Worm (Caenorhabditis elegans) whole organism, young adult: Measurements from ENCODE around the gene wapl-1.

Experiments used
- B0261.1 ChIP-seq: sonication (generic microtip); optimal IDR thresholded peaks from 2 replicates; lab custom pipeline; 2016; ENCODE audit warnings: mild to moderate bottlenecking, missing genetic modification characterization, moderate library complexity, missing compliant biosample characterization
- B0336.3 ChIP-seq: fragments of 200-800 bp; sonication (Bioruptor generic); IDR thresholded peaks from 2 replicates; pipeline ENCODE4 v1.3.6; 2022; ENCODE audit warnings: missing genetic modification characterization, missing compliant biosample characterization
- F22D6.2 ChIP-seq: sonication (generic microtip); optimal IDR thresholded peaks from 2 replicates; lab custom pipeline; 2016; ENCODE audit warnings: mild to moderate bottlenecking, missing genetic modification characterization, missing compliant biosample characterization
- F23B12.7 ChIP-seq: sonication (generic microtip); optimal IDR thresholded peaks from 2 replicates; lab custom pipeline; 2017; ENCODE audit warnings: missing genetic modification characterization, mild to moderate bottlenecking, missing compliant biosample characterization, antibody characterized with exemption, moderate library complexity; ENCODE audit not compliant: insufficient read depth
- F33H1.4 ChIP-seq: fragments of 200-800 bp; sonication (Bioruptor generic); IDR thresholded peaks from 2 replicates; pipeline ENCODE4 v1.3.6; 2022; ENCODE audit warnings: missing genetic modification reagents, missing genetic modification characterization, missing compliant biosample characterization
- F37B4.10 ChIP-seq: fragments of 200-800 bp; sonication (Bioruptor generic); IDR thresholded peaks from 2 replicates; pipeline ENCODE4 v1.3.6; 2022; ENCODE audit warnings: missing genetic modification characterization, missing compliant biosample characterization
- F49E8.2 ChIP-seq: sonication (generic microtip); optimal IDR thresholded peaks from 3 replicates; lab custom pipeline; 2017; ENCODE audit warnings: missing genetic modification characterization, mild to moderate bottlenecking, missing compliant biosample characterization, antibody characterized with exemption, moderate library complexity; ENCODE audit not compliant: insufficient read depth
- T07F8.4 ChIP-seq: sonication (generic microtip); optimal IDR thresholded peaks from 2 replicates; lab custom pipeline; 2016; ENCODE audit warnings: mild to moderate bottlenecking, missing genetic modification characterization, moderate library complexity, missing compliant biosample characterization
- Y79H2A.3 ChIP-seq: fragments of 200-800 bp; sonication (Bioruptor generic); conservative IDR thresholded peaks from 2 replicates; pipeline ENCODE4 v1.3.6; 2022; ENCODE audit warnings: missing genetic modification reagents, missing genetic modification characterization, missing compliant biosample characterization
- Y95B8A.8 ChIP-seq: fragments of 200-800 bp; sonication (Bioruptor generic); IDR thresholded peaks from 2 replicates; pipeline ENCODE4 v1.3.6; 2022; ENCODE audit warnings: missing genetic modification reagents, missing genetic modification characterization, missing compliant biosample characterization
- aptf-2 ChIP-seq: fragments of 200-800 bp; sonication (Bioruptor generic); conservative IDR thresholded peaks from 2 replicates; pipeline ENCODE4 v1.3.6; 2022; ENCODE audit warnings: missing genetic modification reagents, missing genetic modification characterization, missing compliant biosample characterization
- atf-7 ChIP-seq: sonication (generic microtip); optimal IDR thresholded peaks from 2 replicates; lab custom pipeline; 2017; ENCODE audit warnings: mild to moderate bottlenecking, missing genetic modification characterization, missing compliant biosample characterization
- athp-1 ChIP-seq: sonication (generic microtip); optimal IDR thresholded peaks from 2 replicates; lab custom pipeline; 2017; ENCODE audit warnings: mild to moderate bottlenecking, missing genetic modification characterization, missing compliant biosample characterization
- attf-5 ChIP-seq: fragments of 200-800 bp; sonication (Bioruptor generic); optimal IDR thresholded peaks from 2 replicates; lab custom pipeline; 2018; ENCODE audit warnings: mild to moderate bottlenecking, missing genetic modification characterization, missing compliant biosample characterization
- attf-6 ChIP-seq: fragments of 200-800 bp; sonication (Bioruptor generic); IDR thresholded peaks from 2 replicates; pipeline ENCODE4 v1.3.6; 2022; ENCODE audit warnings: missing genetic modification reagents, missing genetic modification characterization, missing compliant biosample characterization
- bed-2 ChIP-seq: fragments of 200-800 bp; sonication (Bioruptor generic); IDR thresholded peaks from 2 replicates; pipeline ENCODE4 v1.3.6; 2022; ENCODE audit warnings: missing genetic modification reagents, missing genetic modification characterization, missing compliant biosample characterization
- ceh-100 ChIP-seq: fragments of 200-800 bp; sonication (Bioruptor generic); IDR thresholded peaks from 2 replicates; pipeline ENCODE4 v1.3.6; 2022; ENCODE audit warnings: missing genetic modification reagents, missing genetic modification characterization, missing compliant biosample characterization
- ceh-58 ChIP-seq: fragments of 200-800 bp; sonication (Bioruptor generic); IDR thresholded peaks from 2 replicates; pipeline ENCODE4 v1.3.6; 2022; ENCODE audit warnings: missing genetic modification characterization, missing compliant biosample characterization
- dpff-1 ChIP-seq: sonication (generic microtip); optimal IDR thresholded peaks from 2 replicates; lab custom pipeline; 2017; ENCODE audit warnings: mild to moderate bottlenecking, missing genetic modification characterization, missing compliant biosample characterization
- ekl-4 ChIP-seq: fragments of 200-800 bp; sonication (Bioruptor generic); IDR thresholded peaks from 2 replicates; pipeline ENCODE4 v1.3.6; 2022; ENCODE audit warnings: missing genetic modification reagents, missing genetic modification characterization, missing compliant biosample characterization
- gei-17 ChIP-seq: fragments of 200-800 bp; sonication (Bioruptor generic); optimal IDR thresholded peaks from 2 replicates; lab custom pipeline; 2018; ENCODE audit warnings: mild to moderate bottlenecking, missing genetic modification characterization, missing compliant biosample characterization
- hlh-12 ChIP-seq: sonication (generic microtip); optimal IDR thresholded peaks from 2 replicates; lab custom pipeline; 2016; ENCODE audit warnings: missing genetic modification characterization, missing compliant biosample characterization
- hsf-1 ChIP-seq: fragments of 200-800 bp; sonication (Bioruptor generic); IDR thresholded peaks from 2 replicates; pipeline ENCODE4 v1.3.6; 2022; ENCODE audit warnings: missing genetic modification reagents, missing genetic modification characterization, missing compliant biosample characterization
- lin-40 ChIP-seq: sonication (generic microtip); optimal IDR thresholded peaks from 2 replicates; lab custom pipeline; 2016; ENCODE audit warnings: missing genetic modification characterization, mild to moderate bottlenecking, missing compliant biosample characterization, missing genotype, missing genetic modification reagents
- lsl-1 ChIP-seq: fragments of 200-800 bp; sonication (Bioruptor generic); optimal IDR thresholded peaks from 2 replicates; lab custom pipeline; 2018; ENCODE audit warnings: mild to moderate bottlenecking, missing genetic modification characterization, moderate library complexity, missing compliant biosample characterization
- lsy-27 ChIP-seq: sonication (generic microtip); optimal IDR thresholded peaks from 2 replicates; lab custom pipeline; 2017; ENCODE audit warnings: missing genetic modification characterization, mild to moderate bottlenecking, missing compliant biosample characterization, antibody characterized with exemption, missing genotype, borderline replicate concordance; ENCODE audit not compliant: insufficient read depth
- madf-6 ChIP-seq: fragments of 200-800 bp; sonication (Bioruptor generic); IDR thresholded peaks from 2 replicates; pipeline ENCODE4 v1.3.6; 2022; ENCODE audit warnings: missing genetic modification reagents, missing genetic modification characterization, missing compliant biosample characterization
- mel-28 ChIP-seq: sonication (generic microtip); optimal IDR thresholded peaks from 2 replicates; lab custom pipeline; 2016; ENCODE audit warnings: borderline replicate concordance, mild to moderate bottlenecking, missing genetic modification characterization, missing compliant biosample characterization
- nfya-2 ChIP-seq: fragments of 200-800 bp; sonication (Bioruptor generic); IDR thresholded peaks from 2 replicates; pipeline ENCODE4 v1.3.6; 2022; ENCODE audit warnings: missing genetic modification reagents, missing genetic modification characterization, missing compliant biosample characterization
- nhr-120 ChIP-seq: fragments of 200-800 bp; sonication (Bioruptor generic); IDR thresholded peaks from 2 replicates; pipeline ENCODE4 v1.3.6; 2022; ENCODE audit warnings: missing genetic modification characterization, missing compliant biosample characterization
- nhr-179 ChIP-seq: sonication (generic microtip); optimal IDR thresholded peaks from 2 replicates; lab custom pipeline; 2016; ENCODE audit warnings: mild to moderate bottlenecking, missing genetic modification characterization, missing compliant biosample characterization
- nhr-27 ChIP-seq: fragments of 200-800 bp; sonication (Bioruptor generic); optimal IDR thresholded peaks from 2 replicates; lab custom pipeline; 2018; ENCODE audit warnings: mild to moderate bottlenecking, missing genetic modification characterization, moderate library complexity, missing compliant biosample characterization
- repo-1 ChIP-seq: sonication (generic microtip); optimal IDR thresholded peaks from 2 replicates; lab custom pipeline; 2017; ENCODE audit warnings: mild to moderate bottlenecking, missing genetic modification characterization, missing compliant biosample characterization
- snpc-3.4 ChIP-seq: sonication (generic microtip); optimal IDR thresholded peaks from 2 replicates; lab custom pipeline; 2017; ENCODE audit warnings: missing genetic modification characterization, mild to moderate bottlenecking, missing compliant biosample characterization, antibody characterized with exemption, moderate library complexity, missing genotype, missing genetic modification reagents
- unc-130 ChIP-seq: sonication (generic microtip); optimal IDR thresholded peaks from 2 replicates; lab custom pipeline; 2016; ENCODE audit warnings: missing genetic modification reagents, missing genetic modification characterization, missing compliant biosample characterization
- unc-62 ChIP-seq: fragments of 150-350 bp; optimal IDR thresholded peaks from 2 replicates; lab custom pipeline; 2014; ENCODE audit warnings: missing biosample characterization, missing genetic modification reagents, missing genetic modification characterization
- zfh-2 ChIP-seq: fragments of 200-800 bp; sonication (Bioruptor generic); conservative IDR thresholded peaks from 2 replicates; pipeline ENCODE4 v1.3.6; 2022; ENCODE audit warnings: missing genetic modification reagents, missing genetic modification characterization, missing compliant biosample characterization

wapl-1 gene

DNA sequence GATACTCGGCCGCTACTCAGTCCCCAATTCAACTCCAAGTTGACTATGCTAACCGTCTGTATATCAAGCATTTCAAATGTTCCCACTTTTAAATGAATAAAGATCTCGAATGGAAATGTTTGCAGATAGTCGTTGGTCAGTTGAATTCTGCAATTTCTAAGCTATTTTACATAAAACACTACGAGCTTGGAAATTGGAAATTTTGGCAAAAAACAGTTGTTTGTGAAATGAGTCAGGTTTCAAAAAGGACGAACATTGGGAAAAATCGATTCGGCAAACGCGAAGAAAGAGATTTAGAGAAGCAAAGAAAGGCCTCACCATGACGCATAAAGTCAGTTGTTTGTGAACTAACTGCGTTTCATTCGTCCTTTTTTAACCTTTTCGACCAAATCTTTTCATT, 1.3 kb upstream of the wapl-1 start (continued):
- peak; percentile 20 for TF ChIP-seq F49E8.2 (tag; lab: Kevin White, UChicago)
- TF ChIP-seq zfh-2 (GFP tag; lab: Robert Waterston, UW): no peak
- TF ChIP-seq unc-62 (GFP tag; lab: Kevin White, UChicago): no peak
- peak; percentile 63 for TF ChIP-seq attf-6 (GFP tag; lab: Robert Waterston, UW)
- TF ChIP-seq B0336.3 (GFP tag; lab: Robert Waterston, UW): peak; percentile 52; the same call in 1 of the 2 replicates
- TF ChIP-seq ceh-58: 0 out of 2 replicates have a peak, but pooled peaks have one; percentile 41
- no peak for TF ChIP-seq repo-1 (tag; lab: Kevin White, UChicago)
- TF ChIP-seq hlh-12 (tag; lab: Kevin White, UChicago): no peak
- TF ChIP-seq attf-5 (GFP tag; lab: Kevin White, UChicago): peak; percentile 1
- peak; percentile 66 for TF ChIP-seq hsf-1
- TF ChIP-seq lsl-1 (GFP tag; lab: Kevin White, UChicago): peak; percentile 12

DNA sequence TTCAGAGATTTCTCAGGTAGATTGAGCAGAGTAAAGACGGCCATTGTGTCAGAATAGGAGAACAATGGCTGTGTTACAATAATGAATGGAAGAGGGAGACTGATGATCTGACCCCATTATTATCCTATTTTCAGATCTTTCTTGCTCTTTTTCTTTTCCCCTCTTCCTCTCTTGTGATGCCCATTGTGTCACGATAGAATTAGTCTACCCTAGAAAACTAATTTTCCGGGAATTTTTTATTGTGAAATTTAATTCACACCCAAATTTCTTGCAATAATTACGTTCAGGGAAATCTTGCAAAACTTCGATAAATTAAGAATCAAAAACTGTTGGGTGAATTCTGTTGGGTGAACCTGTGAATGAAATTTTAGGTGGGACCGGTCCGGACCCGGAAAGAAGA, 4.5 kb downstream of the wapl-1 start, which contains the start of gene fbxb-75:
TSS of gene fbxb-75 (minus strand) at position 101 of the 400 bp plus-strand sequence.
- no peak for TF ChIP-seq atf-7 (tag; lab: Kevin White, UChicago)
- TF ChIP-seq lsy-27 (tag; lab: Kevin White, UChicago): no peak
- no peak for TF ChIP-seq F37B4.10 (GFP tag; lab: Robert Waterston, UW)
- TF ChIP-seq dpff-1 (tag; lab: Kevin White, UChicago): no peak
- no peak for TF ChIP-seq nhr-27 (tag; lab: Kevin White, UChicago)
- TF ChIP-seq athp-1 (tag; lab: Kevin White, UChicago): no peak
- TF ChIP-seq nhr-179 (tag; lab: Kevin White, UChicago): no peak
- TF ChIP-seq ceh-100 (GFP tag; lab: Robert Waterston, UW): no peak

DNA sequence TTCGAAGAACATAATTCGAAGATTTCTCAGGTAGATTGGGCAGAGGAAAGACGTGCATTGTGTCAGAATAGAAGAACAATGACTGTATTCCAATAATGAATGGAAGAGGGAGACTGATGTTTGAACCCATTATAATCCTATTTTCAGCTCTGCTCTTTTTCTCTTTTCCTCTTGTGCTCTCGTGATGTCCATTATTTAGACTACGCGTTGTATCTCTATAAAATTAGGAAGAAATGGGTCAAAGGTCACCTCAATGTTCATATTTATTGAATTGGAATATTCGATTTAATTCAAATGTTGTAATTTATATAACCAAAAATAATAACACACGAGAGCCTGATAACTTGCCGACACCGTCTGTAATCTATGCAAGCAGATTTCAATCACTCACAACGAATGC, 6.3 kb downstream of the wapl-1 start, which contains the start of gene fbxb-74:
TSS of gene fbxb-74 (minus strand) at position 101 of the 400 bp plus-strand sequence.
- TF ChIP-seq hlh-12 (tag; lab: Kevin White, UChicago) (no peak), attf-5 (GFP tag; lab: Kevin White, UChicago) (no peak), mel-28 (no peak), gei-17 (GFP tag; lab: Kevin White, UChicago) (no peak), ceh-58 (no peak), snpc-3.4 (tag; lab: Kevin White, UChicago) (no peak), nhr-27 (tag; lab: Kevin White, UChicago) (no peak), nhr-120 (GFP tag; lab: Robert Waterston, UW) (no peak), T07F8.4 (tag; lab: Kevin White, UChicago) (no peak), Y79H2A.3 (GFP tag; lab: Robert Waterston, UW) (no peak), lin-40 (no peak), Y95B8A.8 (GFP tag; lab: Robert Waterston, UW) (no peak), bed-2 (GFP tag; lab: Robert Waterston, UW) (no peak), F33H1.4 (GFP tag; lab: Robert Waterston, UW) (no peak), nhr-179 (tag; lab: Kevin White, UChicago) (no peak), aptf-2 (GFP tag; lab: Robert Waterston, UW) (no peak)

- no peak for TF ChIP-seq hsf-1
- no peak for TF ChIP-seq nfya-2 (GFP tag; lab: Robert Waterston, UW)
- TF ChIP-seq B0261.1: no peak
- TF ChIP-seq ekl-4 (GFP tag; lab: Robert Waterston, UW): no peak
- TF ChIP-seq unc-130: no peak
- TF ChIP-seq madf-6 (GFP tag; lab: Robert Waterston, UW): no peak
- TF ChIP-seq F23B12.7: no peak
- no peak for TF ChIP-seq F22D6.2
- TF ChIP-seq T07F8.4 (tag; lab: Kevin White, UChicago): no peak
- TF ChIP-seq, all 124 proteins: peak for 0
These were observed 7.7 kb downstream of the wapl-1 start for ce11 chrIV:4437825-4438224.
